Worm (Caenorhabditis elegans): ENCODE measurements around the gene nhr-28.

DNA sequence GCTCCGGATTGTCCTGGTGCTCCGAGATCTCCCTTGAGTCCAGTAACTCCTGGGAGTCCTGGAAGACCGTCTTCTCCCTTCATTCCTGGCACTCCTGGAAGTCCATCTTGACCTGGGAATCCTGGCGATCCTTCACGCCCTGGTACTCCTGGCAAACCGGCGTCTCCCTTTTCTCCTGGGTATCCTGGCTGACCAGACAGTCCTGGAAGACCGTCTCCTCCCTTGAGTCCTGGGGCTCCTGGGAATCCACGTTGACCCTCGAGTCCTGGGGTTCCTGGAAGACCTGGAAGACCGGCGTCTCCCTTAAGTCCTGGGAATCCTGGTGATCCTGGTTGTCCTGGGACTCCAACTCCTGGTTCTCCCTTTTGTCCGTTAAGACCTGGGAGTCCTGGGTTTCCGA is 29.2 kb downstream of the nhr-28 start:
- TF ChIP-seq pes-1 (GFP tag; IDR thresholded peaks at IDR 0.05) (no peak), flt-1 (GFP tag; IDR thresholded peaks at IDR 0.05) (no peak), hnd-1 (tag; optimal IDR thresholded peaks at IDR 0.05) (no peak)
